Worm (Caenorhabditis elegans) whole organism, late embryonic: Measurements from ENCODE around the gene cdk-11.1.

Experiments used
- gmeb-2 ChIP-seq: sonication (generic microtip); optimal IDR thresholded peaks from 2 replicates; lab custom pipeline; 2016; ENCODE audit warnings: missing genetic modification characterization, inconsistent platforms, missing compliant biosample characterization
- nhr-11 ChIP-seq: fragments of 150-350 bp; optimal IDR thresholded peaks from 2 replicates; lab custom pipeline; 2014; ENCODE audit warnings: missing biosample characterization, missing genetic modification characterization
- pat-9 ChIP-seq: fragments of 200-800 bp; sonication (Bioruptor generic); optimal IDR thresholded peaks from 2 replicates; lab custom pipeline; 2018; ENCODE audit warnings: mild to moderate bottlenecking, missing genetic modification characterization, moderate library complexity, missing compliant biosample characterization
- tbx-2 ChIP-seq: sonication (generic microtip); optimal IDR thresholded peaks from 2 replicates; lab custom pipeline; 2016; ENCODE audit warnings: missing genetic modification characterization, missing compliant biosample characterization

- TF ChIP-seq pat-9 (tag; lab: Kevin White, UChicago) (no peak), nhr-11 (tag; lab: Kevin White, UChicago) (no peak), gmeb-2 (tag; lab: Kevin White, UChicago) (no peak), tbx-2 (no peak)
Measured at ce11 chrII:7698406-7698805, 629 bp upstream of the cdk-11.1 start, which contains the start of gene B0495.5.
